Worm (Caenorhabditis elegans) whole organism, early embryonic: Measurements from ENCODE around the gene T03F6.4.

Source experiments
- B0310.2 ChIP-seq: sonication (generic microtip); optimal IDR thresholded peaks from 2 replicates; lab custom pipeline; 2016; ENCODE audit warnings: mild to moderate bottlenecking, missing genetic modification characterization, missing compliant biosample characterization
- F13C5.2 ChIP-seq: sonication (generic microtip); optimal IDR thresholded peaks from 2 replicates; lab custom pipeline; 2017; ENCODE audit warnings: mild to moderate bottlenecking, missing genetic modification characterization, inconsistent platforms, missing compliant biosample characterization
- aly-1 ChIP-seq: sonication (generic microtip); optimal IDR thresholded peaks from 2 replicates; lab custom pipeline; 2016; ENCODE audit warnings: missing genetic modification characterization, missing compliant biosample characterization
- ama-1 ChIP-seq: fragments of 150-350 bp; optimal IDR thresholded peaks from 2 replicates; lab custom pipeline; 2014
- ceh-13 ChIP-seq: fragments of 200-800 bp; sonication (Bioruptor generic); optimal IDR thresholded peaks from 2 replicates; lab custom pipeline; 2018; ENCODE audit warnings: mild to moderate bottlenecking, missing genetic modification characterization, missing compliant biosample characterization
- ceh-36 ChIP-seq: sonication (generic microtip); optimal IDR thresholded peaks from 2 replicates; lab custom pipeline; 2016; ENCODE audit warnings: missing genetic modification characterization, inconsistent platforms, missing compliant biosample characterization
- ets-7 ChIP-seq: sonication (generic microtip); optimal IDR thresholded peaks from 2 replicates; lab custom pipeline; 2016; ENCODE audit warnings: missing genotype, missing genetic modification characterization, missing compliant biosample characterization
- flt-1 ChIP-seq: fragments of 200-800 bp; sonication (Bioruptor generic); IDR thresholded peaks from 2 replicates; pipeline ENCODE4 v1.3.6; 2022; ENCODE audit warnings: missing genetic modification characterization, missing compliant biosample characterization
- hmbx-1 ChIP-seq: sonication (generic microtip); optimal IDR thresholded peaks from 2 replicates; lab custom pipeline; 2016; ENCODE audit warnings: mild to moderate bottlenecking, missing genetic modification characterization, missing compliant biosample characterization
- hmg-4 ChIP-seq: fragments of 200-800 bp; sonication (Bioruptor generic); optimal IDR thresholded peaks from 2 replicates; lab custom pipeline; 2018; ENCODE audit warnings: mild to moderate bottlenecking, missing genetic modification characterization, missing compliant biosample characterization
- hnd-1 ChIP-seq: sonication (generic microtip); optimal IDR thresholded peaks from 2 replicates; lab custom pipeline; 2016; ENCODE audit warnings: missing genetic modification characterization, missing compliant biosample characterization
- pes-1 ChIP-seq: fragments of 200-800 bp; sonication (Bioruptor generic); IDR thresholded peaks from 2 replicates; pipeline ENCODE4 v1.3.6; 2022; ENCODE audit warnings: missing genetic modification reagents, missing genetic modification characterization, missing compliant biosample characterization
- scrt-1 ChIP-seq: fragments of 200-800 bp; sonication (Bioruptor generic); IDR thresholded peaks from 2 replicates; pipeline ENCODE4 v1.3.6; 2022; ENCODE audit warnings: missing genetic modification characterization, missing compliant biosample characterization
- sea-1 ChIP-seq: fragments of 200-800 bp; sonication (Bioruptor generic); conservative IDR thresholded peaks from 2 replicates; pipeline ENCODE4 v1.3.6; 2022; ENCODE audit warnings: missing genetic modification characterization, missing compliant biosample characterization
- tbx-11 ChIP-seq: fragments of 200-800 bp; sonication (Bioruptor generic); IDR thresholded peaks from 2 replicates; pipeline ENCODE4 v1.3.6; 2022; ENCODE audit warnings: missing genetic modification characterization, missing compliant biosample characterization
- tbx-37 ChIP-seq: fragments of 200-800 bp; sonication (Bioruptor generic); conservative IDR thresholded peaks from 2 replicates; pipeline ENCODE4 v1.3.6; 2022; ENCODE audit warnings: missing genetic modification reagents, missing genetic modification characterization, missing compliant biosample characterization
- tra-4 ChIP-seq: sonication (generic microtip); optimal IDR thresholded peaks from 2 replicates; lab custom pipeline; 2017; ENCODE audit warnings: missing genetic modification characterization, missing compliant biosample characterization

T03F6.4 gene

DNA sequence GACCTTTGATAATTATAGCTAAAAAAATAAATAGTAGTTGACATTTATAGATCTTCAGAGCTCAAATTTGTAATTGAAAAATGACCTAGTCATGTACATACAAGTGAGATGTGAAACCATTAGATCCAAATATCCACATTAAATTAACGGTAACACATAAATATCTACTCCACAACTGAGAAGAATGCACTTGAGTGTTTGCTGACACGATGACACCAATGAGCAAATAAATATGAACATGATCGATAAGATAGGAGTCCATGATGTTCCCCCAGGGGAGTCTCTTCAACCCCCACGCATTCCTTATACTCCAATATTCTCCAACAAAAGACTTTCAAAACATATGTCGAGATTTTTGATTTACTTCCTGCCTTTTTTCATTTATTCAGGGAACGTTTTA is 18.5 kb downstream of the T03F6.4 start, which contains the start of gene ttr-52:
Gene ttr-52, plus strand, starts transcription at position 301 of the 400 bp plus-strand sequence.
- TF ChIP-seq tra-4 (tag; lab: Kevin White, UChicago): no peak
- no peak for TF ChIP-seq tbx-11 (GFP tag; lab: Robert Waterston, UW)
- TF ChIP-seq sea-1 (GFP tag; lab: Robert Waterston, UW): no peak
- no peak for TF ChIP-seq hnd-1
- TF ChIP-seq ets-7 (tag; lab: Kevin White, UChicago): no peak
- no peak for TF ChIP-seq B0310.2 (tag; lab: Kevin White, UChicago)
- no peak for TF ChIP-seq hmg-4 (GFP tag; lab: Kevin White, UChicago)
- no peak for TF ChIP-seq tbx-37 (GFP tag; lab: Robert Waterston, UW)
- TF ChIP-seq ama-1: no peak
- no peak for TF ChIP-seq ceh-36 (tag; lab: Kevin White, UChicago)
- TF ChIP-seq scrt-1 (GFP tag; lab: Robert Waterston, UW): no peak
- TF ChIP-seq F13C5.2 (tag; lab: Kevin White, UChicago): no peak
- TF ChIP-seq flt-1 (GFP tag; lab: Robert Waterston, UW): no peak

DNA sequence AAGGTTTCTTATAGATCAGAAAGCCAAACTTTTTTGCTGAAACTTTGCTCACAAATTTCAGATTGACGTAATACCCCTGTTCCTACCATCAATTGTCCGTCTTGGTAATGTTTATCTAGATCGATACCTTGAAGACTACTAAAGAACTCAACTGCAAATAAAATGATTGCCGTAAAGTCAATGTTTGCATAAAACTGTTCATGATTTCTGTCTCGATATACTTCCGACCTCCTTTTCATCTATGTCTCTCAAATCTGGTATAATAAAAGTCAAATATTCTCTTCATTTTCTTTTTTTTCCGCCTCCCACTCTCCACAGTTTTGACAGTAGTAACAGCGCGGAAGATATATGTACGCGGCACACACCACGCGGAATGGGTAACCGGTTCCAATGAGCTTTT is 19.6 kb downstream of the T03F6.4 start, which contains the start of gene nas-1:
Gene nas-1, plus strand, starts transcription at position 301 of the 400 bp plus-strand sequence.
- TF ChIP-seq sea-1 (GFP tag; lab: Robert Waterston, UW) (no peak), aly-1 (no peak), ama-1 (no peak), flt-1 (GFP tag; lab: Robert Waterston, UW) (no peak), scrt-1 (GFP tag; lab: Robert Waterston, UW) (no peak)

DNA sequence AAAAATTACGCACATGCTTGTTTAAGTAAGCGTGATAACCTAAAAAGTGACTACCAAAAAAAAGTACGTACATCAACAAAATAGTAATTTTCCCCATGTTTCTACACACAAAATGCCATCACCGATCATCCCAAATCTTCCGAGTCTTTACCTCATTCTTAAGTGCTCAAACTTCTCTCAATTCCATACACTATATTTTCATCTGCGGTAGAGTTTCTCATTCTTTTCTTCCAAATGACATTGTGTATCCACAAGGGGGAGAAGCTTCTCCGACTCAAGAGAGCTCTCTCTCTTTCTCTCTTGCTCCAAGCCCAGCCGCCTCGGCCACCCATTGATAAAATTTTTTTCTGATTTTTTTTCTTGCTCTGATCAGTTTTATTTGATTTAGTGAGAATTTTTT is 23.5 kb downstream of the T03F6.4 start, which contains the start of gene myo-6:
Gene myo-6, plus strand, starts transcription at position 301 of the 400 bp plus-strand sequence.
- TF ChIP-seq sea-1 (GFP tag; lab: Robert Waterston, UW) (no peak), flt-1 (GFP tag; lab: Robert Waterston, UW) (no peak)

DNA sequence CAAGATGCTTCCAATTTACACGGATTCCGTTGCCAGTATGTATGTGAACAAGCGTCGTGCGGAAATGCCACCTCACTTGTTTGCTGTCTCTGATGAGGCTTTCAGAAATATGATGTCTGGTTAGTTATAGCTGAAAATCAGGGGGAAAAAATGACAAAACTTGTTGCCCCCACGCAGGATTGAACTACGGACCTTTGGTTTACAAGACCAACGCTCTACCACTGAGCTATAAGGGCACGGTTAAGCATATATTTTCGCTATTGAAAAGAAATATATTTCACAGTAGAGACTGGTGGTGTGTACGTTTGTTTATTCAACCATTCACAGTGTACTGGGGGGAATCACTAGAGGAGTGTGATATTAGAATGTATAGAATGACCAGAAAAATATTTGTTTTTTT is 25.3 kb downstream of the T03F6.4 start:
- TF ChIP-seq hnd-1 (no peak), ceh-36 (tag; lab: Kevin White, UChicago) (no peak), sea-1 (GFP tag; lab: Robert Waterston, UW) (no peak), tbx-11 (GFP tag; lab: Robert Waterston, UW) (no peak), aly-1 (no peak), hmg-4 (GFP tag; lab: Kevin White, UChicago) (no peak), flt-1 (GFP tag; lab: Robert Waterston, UW) (no peak), B0310.2 (tag; lab: Kevin White, UChicago) (no peak), scrt-1 (GFP tag; lab: Robert Waterston, UW) (no peak), ets-7 (tag; lab: Kevin White, UChicago) (no peak), ama-1 (no peak), tbx-37 (GFP tag; lab: Robert Waterston, UW) (no peak), F13C5.2 (tag; lab: Kevin White, UChicago) (no peak), tra-4 (tag; lab: Kevin White, UChicago) (no peak), pes-1 (GFP tag; lab: Robert Waterston, UW) (no peak), ceh-13 (GFP tag; lab: Kevin White, UChicago) (no peak), hmbx-1 (tag; lab: Kevin White, UChicago) (no peak)

DNA sequence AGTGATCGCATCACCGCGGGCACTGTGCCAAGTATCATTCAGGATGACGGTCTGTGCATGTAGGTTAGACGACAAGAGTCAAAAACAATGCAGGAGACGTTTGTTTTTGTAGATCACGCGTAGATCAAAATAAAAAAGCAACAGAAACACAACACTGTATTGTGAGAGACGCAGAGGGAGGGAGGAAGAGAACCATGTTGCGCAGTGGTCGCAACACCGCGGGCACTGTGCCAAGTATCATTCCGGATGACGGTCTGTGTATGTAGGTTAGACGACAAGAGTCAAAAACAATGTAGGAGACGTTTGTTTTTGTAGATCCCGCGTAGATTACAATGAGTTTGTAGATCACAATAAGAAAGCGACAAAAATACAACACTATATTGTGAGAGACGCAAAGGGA is 33.0 kb downstream of the T03F6.4 start:
- no peak for TF ChIP-seq scrt-1 (GFP tag; lab: Robert Waterston, UW)

DNA sequence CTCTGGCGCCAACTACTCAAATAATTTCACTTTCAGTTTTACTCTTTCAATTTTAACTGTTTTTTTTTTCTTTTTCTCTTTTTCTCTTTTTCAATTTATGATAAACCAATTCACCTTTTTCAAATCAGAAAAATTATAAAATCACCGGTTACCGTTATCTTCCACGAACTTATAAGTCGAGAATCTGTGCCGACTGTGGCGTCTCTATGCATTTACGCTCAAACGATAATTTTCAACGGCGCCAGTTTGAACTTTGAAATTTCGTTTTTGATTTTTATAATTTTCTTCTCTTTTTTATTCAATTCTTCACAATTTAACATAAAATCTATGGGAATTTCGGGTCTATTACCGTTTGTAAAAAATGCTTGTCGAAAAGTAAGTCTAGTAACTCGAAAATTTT is 37.5 kb downstream of the T03F6.4 start, which contains the start of gene exo-1:
Gene exo-1, plus strand, starts transcription at position 101 of the 400 bp plus-strand sequence.
- no peak for TF ChIP-seq F13C5.2 (tag; lab: Kevin White, UChicago)
- no peak for TF ChIP-seq scrt-1 (GFP tag; lab: Robert Waterston, UW)
- no peak for TF ChIP-seq sea-1 (GFP tag; lab: Robert Waterston, UW)
- TF ChIP-seq tra-4 (tag; lab: Kevin White, UChicago): no peak
- TF ChIP-seq hnd-1: no peak
- TF ChIP-seq flt-1 (GFP tag; lab: Robert Waterston, UW): no peak
- no peak for TF ChIP-seq ets-7 (tag; lab: Kevin White, UChicago)

DNA sequence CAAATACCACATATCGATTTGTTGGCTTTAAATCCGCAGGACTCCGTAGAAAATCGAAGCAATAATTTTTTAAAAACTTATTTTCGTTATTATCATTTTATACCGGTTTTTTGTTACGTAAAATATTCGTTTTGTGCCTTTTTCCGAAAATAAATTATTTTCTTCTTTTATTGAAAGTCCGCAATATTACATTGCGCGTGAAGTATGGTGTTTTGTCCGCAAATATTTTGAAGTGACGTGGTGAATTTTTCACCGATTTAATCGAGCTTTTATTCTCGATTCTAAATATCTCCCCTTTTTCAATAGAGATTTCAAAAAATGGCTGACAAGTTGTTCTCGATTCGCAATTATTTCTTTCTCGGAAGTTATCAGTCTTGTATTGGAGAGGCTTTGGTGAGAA is 40.1 kb downstream of the T03F6.4 start, which contains the start of gene cope-1:
Gene cope-1, plus strand, starts transcription at position 229 of the 400 bp plus-strand sequence.
- TF ChIP-seq aly-1 (no peak), ceh-36 (tag; lab: Kevin White, UChicago) (no peak), ets-7 (tag; lab: Kevin White, UChicago) (no peak), tra-4 (tag; lab: Kevin White, UChicago) (no peak), sea-1 (GFP tag; lab: Robert Waterston, UW) (no peak), scrt-1 (GFP tag; lab: Robert Waterston, UW) (no peak), tbx-11 (GFP tag; lab: Robert Waterston, UW) (no peak), pes-1 (GFP tag; lab: Robert Waterston, UW) (no peak), ceh-13 (GFP tag; lab: Kevin White, UChicago) (no peak), tbx-37 (GFP tag; lab: Robert Waterston, UW) (no peak), flt-1 (GFP tag; lab: Robert Waterston, UW) (no peak), hnd-1 (no peak)

DNA sequence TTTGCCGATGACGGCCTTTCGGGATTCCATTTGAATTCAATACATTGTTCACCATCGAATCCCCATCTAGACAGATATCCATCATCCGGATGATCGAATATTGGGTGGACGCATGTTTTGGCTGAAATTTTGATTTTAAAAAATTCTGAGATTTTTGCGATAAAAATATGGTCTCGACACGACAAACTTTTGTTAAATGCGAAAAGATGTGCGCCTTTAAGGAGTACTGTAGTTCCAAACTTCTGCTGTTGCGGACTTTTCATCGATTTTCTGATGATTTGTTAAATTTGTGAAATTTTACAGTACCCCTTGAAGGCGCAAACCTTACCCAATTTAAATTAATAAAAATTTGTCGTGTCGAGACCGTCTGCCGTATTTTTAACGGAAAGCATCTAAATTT is 41.9 kb downstream of the T03F6.4 start:
- TF ChIP-seq sea-1 (GFP tag; lab: Robert Waterston, UW) (no peak), tbx-37 (GFP tag; lab: Robert Waterston, UW) (no peak), hmbx-1 (tag; lab: Kevin White, UChicago) (no peak), hnd-1 (no peak), ama-1 (no peak), pes-1 (GFP tag; lab: Robert Waterston, UW) (no peak), scrt-1 (GFP tag; lab: Robert Waterston, UW) (no peak), ceh-13 (GFP tag; lab: Kevin White, UChicago) (no peak), flt-1 (GFP tag; lab: Robert Waterston, UW) (no peak), tbx-11 (GFP tag; lab: Robert Waterston, UW) (no peak), tra-4 (tag; lab: Kevin White, UChicago) (no peak), hmg-4 (GFP tag; lab: Kevin White, UChicago) (no peak), ceh-36 (tag; lab: Kevin White, UChicago) (no peak), F13C5.2 (tag; lab: Kevin White, UChicago) (no peak), B0310.2 (tag; lab: Kevin White, UChicago) (no peak)
